Fruit fly (Drosophila melanogaster) whole organism, larva: ENCODE data around the gene MYPT-75D.

Experiments
- noc ChIP-seq: fragments of 200-800 bp; sonication (Bioruptor generic); optimal IDR thresholded peaks from 3 replicates; lab custom pipeline; 2019; ENCODE audit warnings: missing biosample characterization, mild to moderate bottlenecking, missing genetic modification characterization, moderate library complexity

The MYPT-75D gene

DNA sequence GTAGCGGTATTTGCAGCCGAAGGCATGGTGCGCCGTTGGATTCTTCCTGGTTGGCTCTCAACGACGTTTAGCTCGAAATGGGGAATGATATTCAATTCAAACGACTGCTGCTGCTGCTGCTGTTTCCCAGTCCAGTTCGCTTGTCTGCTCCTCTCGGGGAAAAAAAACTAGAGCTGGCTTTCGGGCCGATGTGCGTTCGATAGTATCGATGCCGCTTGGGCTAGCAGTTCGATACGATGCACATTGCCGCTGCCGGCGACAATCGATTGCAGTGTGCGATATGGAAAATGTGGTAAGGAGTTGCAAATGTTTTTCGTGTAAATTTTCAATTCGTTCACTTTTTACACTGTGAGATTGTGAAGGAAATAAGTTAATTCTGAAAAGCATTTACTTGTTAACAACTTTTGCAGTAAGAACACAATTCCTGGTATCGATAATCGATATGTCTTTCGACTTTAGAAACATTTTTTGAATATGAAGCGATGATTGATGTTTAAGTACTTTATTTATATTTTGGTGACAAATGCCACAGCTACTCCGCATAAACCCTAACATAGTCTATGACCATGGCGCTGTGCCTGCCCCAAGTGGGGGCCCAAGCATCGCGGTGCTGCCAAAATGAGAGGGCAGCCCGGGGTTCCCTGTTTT, 47.4 kb downstream of the MYPT-75D start, which contains the start of gene Capr:
TSS of gene Capr (minus strand) at position 339 of the 648 bp plus-strand sequence.
- no peak for TF ChIP-seq noc

DNA sequence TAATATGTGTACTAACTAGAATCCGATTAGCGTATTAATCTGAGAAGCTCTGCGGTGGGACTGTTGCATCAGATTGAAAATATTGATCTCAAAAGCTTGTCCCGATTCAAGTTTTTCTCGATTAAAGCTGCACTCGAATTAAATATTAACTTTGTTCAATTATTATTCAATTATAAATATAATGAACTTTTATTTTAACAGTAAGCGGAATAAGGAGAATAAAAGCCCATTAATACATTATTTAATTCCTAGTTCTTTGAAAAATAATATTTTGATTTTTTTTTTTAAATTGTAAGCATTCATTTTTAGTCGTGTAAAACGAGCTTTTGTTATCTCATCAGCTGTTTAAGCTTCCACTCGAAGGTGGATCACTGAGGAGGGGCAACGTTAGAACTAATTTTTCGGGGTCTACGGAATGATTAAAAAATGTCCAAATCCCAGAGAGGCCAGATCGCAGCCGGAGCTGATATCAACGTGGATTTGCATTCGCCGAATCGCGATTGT, 49.7 kb downstream of the MYPT-75D start, which contains the start of the genes GNBP2 and GNBP1:
TSS of gene GNBP2 (minus strand) at position 51 of the 504 bp plus-strand sequence.
TSS of gene GNBP1 (plus strand) at position 438 of the 504 bp plus-strand sequence.
- peak; percentile 83 for TF ChIP-seq noc

DNA sequence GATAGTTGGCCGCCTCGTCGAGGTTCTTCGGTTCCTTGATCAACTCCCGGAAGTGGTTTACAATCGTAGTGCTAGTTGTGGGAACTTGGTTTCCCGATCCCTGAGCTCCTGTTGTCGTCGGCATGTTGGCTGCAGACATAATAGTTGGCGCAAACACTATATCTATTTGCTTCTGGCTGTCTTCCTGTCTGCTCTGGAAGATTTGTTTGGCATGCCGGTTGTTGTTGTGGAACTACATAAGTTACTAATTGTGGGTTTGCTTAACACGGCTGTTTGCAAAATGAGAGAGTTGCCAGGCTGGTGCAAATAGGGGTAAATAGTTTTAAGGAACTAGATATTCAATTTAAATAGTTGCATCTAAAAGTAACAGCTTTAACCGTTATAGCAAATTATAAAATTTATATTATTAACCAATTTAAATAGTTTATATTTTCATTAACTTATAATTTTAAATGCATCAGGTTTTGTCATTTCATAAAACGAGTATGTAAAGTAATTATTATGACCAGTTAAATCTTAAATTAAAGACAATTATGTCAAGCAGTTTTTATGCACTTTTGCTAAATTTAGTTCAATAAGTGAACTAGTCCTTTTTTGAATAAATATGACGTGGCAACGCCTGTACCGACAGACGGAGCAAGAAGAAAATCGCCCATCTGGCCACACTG, 55.9 kb downstream of the MYPT-75D start, which contains the start of the genes Sgf11 and CG32202:
TSS of gene Sgf11 (minus strand) at position 287 of the 668 bp plus-strand sequence.
TSS of gene CG32202 (plus strand) at position 635 of the 668 bp plus-strand sequence.
- peak; percentile 47 for TF ChIP-seq noc

DNA sequence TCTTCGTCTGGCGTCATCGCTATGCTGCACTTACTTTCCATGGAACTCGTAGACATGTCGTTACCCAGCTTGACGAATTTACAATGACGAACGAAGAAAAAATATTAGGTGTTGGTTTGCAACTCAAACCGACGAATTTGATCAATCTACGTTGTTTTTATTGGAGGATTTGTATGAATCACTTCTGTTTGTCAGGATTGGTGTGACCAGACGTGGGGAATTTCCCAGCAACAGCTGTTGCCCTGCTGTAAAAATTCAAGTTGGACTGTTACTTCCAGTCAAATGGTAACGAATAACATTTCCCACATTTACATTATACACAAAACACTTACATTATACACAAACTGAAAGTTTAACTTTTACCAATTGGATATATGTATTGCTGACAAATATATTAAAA, 58.1 kb downstream of the MYPT-75D start, which contains the start of gene Chmp1:
TSS of gene Chmp1 (minus strand) at position 216 of the 400 bp plus-strand sequence.
- TF ChIP-seq noc = no peak

DNA sequence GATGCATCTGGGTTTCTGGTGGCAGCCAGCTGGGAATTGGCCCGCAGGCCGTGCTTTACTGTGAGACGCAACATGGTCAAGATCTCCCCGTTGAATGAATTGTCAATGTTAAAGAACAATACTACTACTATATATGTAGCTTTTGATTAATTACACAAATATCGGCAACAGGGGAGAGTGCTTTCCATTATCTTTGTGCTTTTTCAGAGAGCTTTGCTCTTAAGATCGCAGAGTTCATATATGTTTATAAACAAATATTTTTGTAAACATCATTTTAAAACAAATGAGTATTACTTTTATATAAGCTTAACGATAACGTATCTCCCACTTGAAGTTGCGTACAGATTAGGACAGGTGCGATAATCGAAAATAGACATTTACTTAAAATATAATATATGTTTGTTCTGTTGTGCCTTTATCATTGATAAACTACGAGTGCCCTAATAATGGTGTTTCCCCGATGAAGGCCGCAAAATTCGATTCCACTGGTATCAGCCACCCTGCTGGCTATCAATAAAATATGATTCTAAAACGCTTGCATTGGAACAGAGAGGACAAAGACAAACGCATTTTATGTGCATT, 60.6 kb downstream of the MYPT-75D start, which contains the start of gene Cyp12c1:
TSS of gene Cyp12c1 (minus strand) at position 100 of the 582 bp plus-strand sequence.
- peak; percentile 15 for TF ChIP-seq noc

DNA sequence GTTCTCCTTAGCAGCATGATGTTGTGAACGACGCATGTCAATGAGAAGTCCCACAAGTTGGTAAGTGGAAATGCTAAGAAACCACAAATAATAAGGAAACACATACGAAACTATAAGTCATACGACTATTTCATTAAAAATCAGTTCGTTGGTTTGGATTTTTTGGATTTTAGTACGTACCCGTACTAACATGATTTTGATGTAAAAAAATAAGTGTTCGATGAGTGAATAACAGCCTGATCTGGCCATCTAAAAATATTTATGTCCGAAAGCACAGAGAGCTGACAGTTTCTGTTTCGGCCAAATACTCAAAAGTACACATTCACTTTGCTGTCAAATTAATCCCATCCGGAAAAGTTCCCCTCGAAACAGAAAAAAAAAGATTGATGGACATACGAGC, 68.1 kb downstream of the MYPT-75D start, which contains the start of gene CG6893:
TSS of gene CG6893 (plus strand) at position 301 of the 400 bp plus-strand sequence.
- no peak for TF ChIP-seq noc

DNA sequence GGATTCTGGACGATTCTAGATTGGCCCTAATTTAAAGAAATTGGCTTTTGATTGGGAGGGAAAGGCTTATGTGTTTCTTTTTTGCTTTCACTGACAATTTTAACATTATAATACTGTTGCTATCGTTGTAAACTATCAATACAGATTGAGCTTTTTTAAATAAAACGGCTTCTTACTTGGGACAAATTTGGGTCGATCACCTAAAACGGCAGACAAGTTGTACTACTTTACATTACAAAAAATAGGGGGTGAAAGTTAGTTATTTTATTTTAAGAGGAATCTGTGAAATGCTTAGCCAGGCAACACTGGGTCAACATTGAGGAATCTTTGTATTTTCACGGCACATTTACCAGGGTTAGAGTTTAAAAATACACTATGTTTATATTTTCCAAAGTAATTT, 72.6 kb downstream of the MYPT-75D start, which contains the start of gene Dic4:
TSS of gene Dic4 (minus strand) at position 101 of the 400 bp plus-strand sequence.
- TF ChIP-seq noc = no peak
